Fruit fly (Drosophila melanogaster): ENCODE data around the gene CG15465.
A peak's percentile ranks its signal among the peaks of the same experiment; 100 is the strongest.

The CG15465 gene

dm6 chrX:5083647-5084096, 1.9 kb upstream of the CG15465 start (continued):
- TF ChIP-seq pnt (GFP tag; optimal IDR thresholded peaks at IDR 0.05) = peak; percentile 94
- peak; percentile 94 for TF ChIP-seq danr (GFP tag; IDR thresholded peaks at IDR 0.05)
- TF ChIP-seq CG7745 (tag; optimal IDR thresholded peaks at IDR 0.05) = peak; percentile 28
- peak; percentile 64 for TF ChIP-seq CG7271 (tag; optimal IDR thresholded peaks at IDR 0.05)
- TF ChIP-seq CG14710 (tag; optimal IDR thresholded peaks at IDR 0.05) = peak; percentile 83
- peak; percentile 69 for TF ChIP-seq Spps (tag; optimal IDR thresholded peaks at IDR 0.05)
- peak; percentile 92 for TF ChIP-seq HmgZ (tag; optimal IDR thresholded peaks at IDR 0.05)
- peak; percentile 92 for TF ChIP-seq unpg (GFP tag; optimal IDR thresholded peaks at IDR 0.05)
- TF ChIP-seq Six4 (GFP tag; optimal IDR thresholded peaks at IDR 0.05) = peak; percentile 90
- peak; percentile 93 for TF ChIP-seq jigr1 (GFP tag; IDR thresholded peaks at IDR 0.05)
- peak; percentile 41 for TF ChIP-seq Sry-β (GFP tag; optimal IDR thresholded peaks at IDR 0.05)
- peak; percentile 73 for TF ChIP-seq ash1 (GFP tag; optimal IDR thresholded peaks at IDR 0.05)
- peak; percentile 92 for TF ChIP-seq Mes4 (GFP tag; optimal IDR thresholded peaks at IDR 0.05)
- TF ChIP-seq oc (tag; optimal IDR thresholded peaks at IDR 0.05) = peak; percentile 81
- peak; percentile 94 for TF ChIP-seq Mad (GFP tag; optimal IDR thresholded peaks at IDR 0.05)
- peak; percentile 89 for TF ChIP-seq PHDP (tag; optimal IDR thresholded peaks at IDR 0.05)
- TF ChIP-seq Neu2 (GFP tag; optimal IDR thresholded peaks at IDR 0.05; ENCODE audit: borderline replicate concordance) = peak; percentile 87
- TF ChIP-seq gro (GFP tag; optimal IDR thresholded peaks at IDR 0.05) = peak; percentile 96
- TF ChIP-seq CG18619 (GFP tag; optimal IDR thresholded peaks at IDR 0.05) = peak; percentile 93
- peak; percentile 57 for TF ChIP-seq CG11696 (GFP tag; IDR thresholded peaks at IDR 0.05)
- peak in 1 of 3 experiments; percentile 25 for TF ChIP-seq Stat92E (GFP tag; optimal IDR thresholded peaks at IDR 0.05)
- TF ChIP-seq CG42726 (GFP tag; IDR thresholded peaks at IDR 0.05; ENCODE audit: partially characterized antibody) = peak; percentile 56; the same call in 1 of the 2 replicates
- TF ChIP-seq h (optimal IDR thresholded peaks at IDR 0.05) = no peak
- TF ChIP-seq pros (GFP tag; optimal IDR thresholded peaks at IDR 0.05) = peak; percentile 95
- no peak for TF ChIP-seq hkb (optimal IDR thresholded peaks at IDR 0.05)
- TF ChIP-seq hkb (GFP tag; IDR thresholded peaks at IDR 0.05) = peak; percentile 98
- peak; percentile 94 for TF ChIP-seq CG7839 (tag; optimal IDR thresholded peaks at IDR 0.05)
- TF ChIP-seq ind (GFP tag; optimal IDR thresholded peaks at IDR 0.05) = peak; percentile 92
- TF ChIP-seq CG15514 (GFP tag; optimal IDR thresholded peaks at IDR 0.05) = peak; percentile 80
- TF ChIP-seq al (GFP tag; IDR thresholded peaks at IDR 0.05) = peak; percentile 93
- TF ChIP-seq CG8359 (GFP tag; optimal IDR thresholded peaks at IDR 0.05; ENCODE audit: borderline replicate concordance) = peak; percentile 72
- TF ChIP-seq repo (GFP tag; optimal IDR thresholded peaks at IDR 0.05) = peak; percentile 92
- TF ChIP-seq stc (GFP tag; IDR thresholded peaks at IDR 0.05) = peak; percentile 97
- peak; percentile 81 for TF ChIP-seq Myb (GFP tag; optimal IDR thresholded peaks at IDR 0.05)
- TF ChIP-seq bbx (GFP tag; IDR thresholded peaks at IDR 0.05; ENCODE audit: partially characterized antibody) = peak; percentile 47; the same call in 1 of the 2 replicates
- peak; percentile 98 for TF ChIP-seq Rx (GFP tag; IDR thresholded peaks at IDR 0.05)
- no peak for TF ChIP-seq D (optimal IDR thresholded peaks at IDR 0.05)
- TF ChIP-seq D (GFP tag; optimal IDR thresholded peaks at IDR 0.05) = peak; percentile 92
- peak; percentile 92 for TF ChIP-seq CG1024 (GFP tag; IDR thresholded peaks at IDR 0.05)
- TF ChIP-seq CG32772 (GFP tag; IDR thresholded peaks at IDR 0.05) = peak; percentile 97
- TF ChIP-seq CG12219 (GFP tag; optimal IDR thresholded peaks at IDR 0.05) = peak; percentile 93
- peak; percentile 89 for TF ChIP-seq Sox102F (GFP tag; optimal IDR thresholded peaks at IDR 0.05)
- TF ChIP-seq B-H2 (GFP tag; optimal IDR thresholded peaks at IDR 0.05) = peak; percentile 91
- TF ChIP-seq CG33213 (GFP tag; optimal IDR thresholded peaks at IDR 0.05) = peak; percentile 90
- peak; percentile 98 for TF ChIP-seq row (GFP tag; IDR thresholded peaks at IDR 0.05)
- TF ChIP-seq CG17186 (GFP tag; optimal IDR thresholded peaks at IDR 0.05) = peak; percentile 74
- peak; percentile 44; the same call in 1 of the 2 replicates for TF ChIP-seq Scr (GFP tag; IDR thresholded peaks at IDR 0.05; ENCODE audit: partially characterized antibody)
- TF ChIP-seq bigmax (GFP tag; optimal IDR thresholded peaks at IDR 0.05) = peak; percentile 24
- peak; percentile 76 for TF ChIP-seq kah (GFP tag; optimal IDR thresholded peaks at IDR 0.05)
- TF ChIP-seq Hr78 (GFP tag; optimal IDR thresholded peaks at IDR 0.05) = peak in 1 of 2 experiments; percentile 75
